Fruit fly (Drosophila melanogaster): Measurements from ENCODE around the gene PNUTS.

PNUTS gene

DNA sequence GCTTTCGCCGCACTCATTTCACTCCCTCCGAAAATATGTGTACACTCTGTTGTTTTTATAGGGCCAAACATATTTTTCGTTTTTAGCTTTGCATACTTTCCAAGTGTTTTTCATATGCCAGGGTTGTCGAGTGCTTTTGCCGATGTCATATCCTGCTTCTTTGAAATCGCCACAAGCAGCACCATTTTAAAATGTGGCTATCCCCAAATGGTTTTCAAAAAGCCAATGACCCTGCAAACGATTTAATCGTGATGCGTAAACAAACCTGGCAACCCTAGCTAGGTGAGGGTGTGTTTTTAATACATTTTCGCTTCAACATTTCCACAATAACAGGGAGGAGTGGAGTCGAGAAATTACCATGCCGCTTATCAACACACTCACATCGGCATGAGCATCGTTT lies 22.2 kb downstream of the PNUTS start (continued):
- TF ChIP-seq lilli (GFP tag; optimal IDR thresholded peaks at IDR 0.05) (peak; percentile 26), Hr51 (GFP tag; optimal IDR thresholded peaks at IDR 0.05) (peak in 1 of 2 experiments; percentile 43), bsh (GFP tag; optimal IDR thresholded peaks at IDR 0.05) (peak in 1 of 2 experiments; percentile 47), CG10147 (GFP tag; optimal IDR thresholded peaks at IDR 0.05) (peak; percentile 40), E2f2 (GFP tag; IDR thresholded peaks at IDR 0.05) (0 out of 2 replicates have a peak, but pooled peaks have one; percentile 9), CG10979 (tag; optimal IDR thresholded peaks at IDR 0.05) (peak; percentile 15), slbo (GFP tag; IDR thresholded peaks at IDR 0.05) (peak; percentile 44; the same call in 1 of the 2 replicates), chif (GFP tag; optimal IDR thresholded peaks at IDR 0.05) (peak in 1 of 2 experiments; percentile 3), inv (GFP tag; IDR thresholded peaks at IDR 0.05; ENCODE audit: partially characterized antibody) (no peak), CG14441 (GFP tag; IDR thresholded peaks at IDR 0.05) (0 out of 2 replicates have a peak, but pooled peaks have one; percentile 11), CG13775 (GFP tag; optimal IDR thresholded peaks at IDR 0.05) (peak; percentile 4), wek (GFP tag; optimal IDR thresholded peaks at IDR 0.05) (no peak), z (GFP tag; IDR thresholded peaks at IDR 0.05) (no peak), CG32532 (GFP tag; IDR thresholded peaks at IDR 0.05) (no peak), B-H1 (GFP tag; IDR thresholded peaks at IDR 0.05) (peak; percentile 24; the same call in 1 of the 3 replicates), CG17361 (GFP tag; IDR thresholded peaks at IDR 0.05) (0 out of 3 replicates have a peak, but pooled peaks have one; percentile 19), chm (GFP tag; IDR thresholded peaks at IDR 0.05) (no peak), CG13894 (tag; optimal IDR thresholded peaks at IDR 0.05) (peak; percentile 47), CG10209 (GFP tag; optimal IDR thresholded peaks at IDR 0.05) (peak; percentile 25), prd (optimal IDR thresholded peaks at IDR 0.05) (no peak), prd (GFP tag; IDR thresholded peaks at IDR 0.05) (peak; percentile 61), sisA (GFP tag; IDR thresholded peaks at IDR 0.05) (peak; percentile 39; the same call in 1 of the 2 replicates), onecut (GFP tag; IDR thresholded peaks at IDR 0.05) (peak; percentile 46), Blimp-1 (GFP tag; optimal IDR thresholded peaks at IDR 0.05) (peak; percentile 24), ttk (GFP tag; IDR thresholded peaks at IDR 0.05) (0 out of 2 replicates have a peak, but pooled peaks have one; percentile 34), CG7556 (GFP tag; optimal IDR thresholded peaks at IDR 0.05) (peak; percentile 49), CG2678 (tag; optimal IDR thresholded peaks at IDR 0.05) (peak; percentile 61), CG12659 (GFP tag; optimal IDR thresholded peaks at IDR 0.05) (peak; percentile 15), zen (tag; optimal IDR thresholded peaks at IDR 0.05) (peak; percentile 24), mam (GFP tag; optimal IDR thresholded peaks at IDR 0.05) (peak; percentile 24), sna (GFP tag; IDR thresholded peaks at IDR 0.05; ENCODE audit: partially characterized antibody) (no peak), dysf (GFP tag; IDR thresholded peaks at IDR 0.05) (0 out of 3 replicates have a peak, but pooled peaks have one; percentile 9), pho (GFP tag; optimal IDR thresholded peaks at IDR 0.05) (no peak), CG12942 (GFP tag; optimal IDR thresholded peaks at IDR 0.05) (peak; percentile 10), Dll (GFP tag; IDR thresholded peaks at IDR 0.05; ENCODE audit: partially characterized antibody) (no peak), CG3847 (GFP tag; IDR thresholded peaks at IDR 0.05) (0 out of 2 replicates have a peak, but pooled peaks have one; percentile 34), salm (tag; optimal IDR thresholded peaks at IDR 0.05) (no peak), CG4730 (GFP tag; IDR thresholded peaks at IDR 0.05) (0 out of 2 replicates have a peak, but pooled peaks have one; percentile 22), CG12391 (tag; optimal IDR thresholded peaks at IDR 0.05) (peak; percentile 29), row (GFP tag; IDR thresholded peaks at IDR 0.05) (peak; percentile 51; the same call in 2 of the 3 replicates), gem (tag; optimal IDR thresholded peaks at IDR 0.05) (peak; percentile 57), gro (GFP tag; optimal IDR thresholded peaks at IDR 0.05) (peak; percentile 2), schlank (tag; optimal IDR thresholded peaks at IDR 0.05) (no peak), fd96Cb (tag; optimal IDR thresholded peaks at IDR 0.05) (peak; percentile 28), ap (GFP tag; IDR thresholded peaks at IDR 0.05) (0 out of 2 replicates have a peak, but pooled peaks have one; percentile 27), sens (GFP tag) (peak; percentile 72), lmd (GFP tag; IDR thresholded peaks at IDR 0.05) (peak; percentile 30), wdn (GFP tag; IDR thresholded peaks at IDR 0.05) (peak; percentile 28; the same call in 1 of the 2 replicates), CG1024 (GFP tag; IDR thresholded peaks at IDR 0.05) (no peak), CG9817 (tag; optimal IDR thresholded peaks at IDR 0.05) (peak; percentile 30)

All from whole organism, embryonic.